Worm (Caenorhabditis elegans): Measurements from ENCODE around the gene F44A2.3.

ce11 chrV:9316970-9317369 lies 11.8 kb downstream of the F44A2.3 start:
- no peak for TF ChIP-seq ceh-13 (GFP tag; optimal IDR thresholded peaks at IDR 0.05)
- no peak for TF ChIP-seq ama-1 (optimal IDR thresholded peaks at IDR 0.05)
- no peak for TF ChIP-seq ceh-36 (tag; optimal IDR thresholded peaks at IDR 0.05)
- TF ChIP-seq hmg-4 (GFP tag; optimal IDR thresholded peaks at IDR 0.05): no peak
- TF ChIP-seq flt-1 (GFP tag; IDR thresholded peaks at IDR 0.05): no peak
- TF ChIP-seq tbx-11 (GFP tag; IDR thresholded peaks at IDR 0.05): no peak
- no peak for TF ChIP-seq sea-1 (GFP tag; conservative IDR thresholded peaks at IDR 0.05)
- no peak for TF ChIP-seq scrt-1 (GFP tag; IDR thresholded peaks at IDR 0.05)
- TF ChIP-seq aly-1 (tag; optimal IDR thresholded peaks at IDR 0.05): no peak
- TF ChIP-seq ets-7 (tag; optimal IDR thresholded peaks at IDR 0.05): no peak
